Worm (Caenorhabditis elegans) whole organism, L2 larva: Measurements from ENCODE around the gene K09C8.8.

Source experiments
- lsy-2 ChIP-seq, 2 experiments: fragments of 150-350 bp in 1 of 2; sonication (generic microtip) in 1 of 2; optimal IDR thresholded peaks; 2 replicates each; lab custom pipeline; 2014 to 2017; ENCODE audit warnings: missing biosample characterization in 2 of 2, missing genetic modification characterization in 2 of 2
- snpc-4 ChIP-seq: fragments of 150-350 bp; optimal IDR thresholded peaks from 2 replicates; lab custom pipeline; 2014; ENCODE audit warnings: missing biosample characterization, missing genetic modification characterization

DNA sequence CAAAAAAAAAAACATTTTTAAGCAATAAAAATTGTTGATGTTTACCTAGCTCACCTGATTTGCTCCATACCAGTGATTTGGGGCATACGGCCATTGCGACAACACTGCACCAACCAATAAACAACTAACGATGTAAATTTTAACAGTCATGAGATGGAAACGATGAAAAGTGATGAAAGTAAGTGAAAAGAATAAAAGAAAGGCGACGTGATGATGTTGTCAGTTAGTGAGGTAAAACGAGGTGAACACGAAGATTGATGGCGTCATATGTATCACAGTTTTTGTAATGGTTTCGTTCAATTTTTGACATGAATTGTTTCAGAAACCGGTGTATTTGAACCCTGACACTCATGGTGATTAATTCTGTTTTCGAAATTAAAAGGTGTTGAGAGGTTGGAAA lies 19.6 kb upstream of the K09C8.8 start, which contains the start of gene K09C8.7:
- TF ChIP-seq lsy-2 (tag; optimal IDR thresholded peaks at IDR 0.05; lab: Kevin White, UChicago) (no peak), snpc-4 (tag; lab: Kevin White, UChicago) (no peak)
